Worm (Caenorhabditis elegans) whole organism, L4 larva: ENCODE measurements around the gene npl-10.

ENCODE experiments used
- F10B5.3 ChIP-seq: sonication (generic microtip); optimal IDR thresholded peaks from 2 replicates; lab custom pipeline; 2016; ENCODE audit warnings: mild to moderate bottlenecking, missing genetic modification characterization, missing compliant biosample characterization
- F26F4.8 ChIP-seq: fragments of 200-800 bp; sonication (Bioruptor generic); conservative IDR thresholded peaks from 2 replicates; pipeline ENCODE4 v1.3.6; 2022; ENCODE audit warnings: missing genetic modification characterization, missing compliant biosample characterization
- F44E2.7 ChIP-seq: fragments of 200-800 bp; sonication (Bioruptor generic); IDR thresholded peaks from 2 replicates; pipeline ENCODE4 v2.1.2; 2022; ENCODE audit warnings: missing genetic modification characterization, missing compliant biosample characterization
- R02D3.7 ChIP-seq: fragments of 150-350 bp; sonication (generic microtip); optimal IDR thresholded peaks from 3 replicates; lab custom pipeline; 2014; ENCODE audit warnings: missing biosample characterization, missing genetic modification characterization
- T26A8.4 ChIP-seq: fragments of 200-800 bp; sonication (Bioruptor generic); IDR thresholded peaks from 2 replicates; pipeline ENCODE4 v1.3.6; 2022; ENCODE audit warnings: missing genetic modification characterization, missing compliant biosample characterization
- Y48G9A.11 ChIP-seq: fragments of 200-800 bp; sonication (Bioruptor generic); IDR thresholded peaks from 2 replicates; pipeline ENCODE4 v1.3.6; 2022; ENCODE audit warnings: missing genetic modification reagents, missing genetic modification characterization, missing compliant biosample characterization
- Y75B8A.6 ChIP-seq: fragments of 200-800 bp; sonication (Bioruptor generic); IDR thresholded peaks from 2 replicates; pipeline ENCODE4 v1.3.6; 2022; ENCODE audit warnings: missing genetic modification reagents, missing genetic modification characterization, missing compliant biosample characterization
- ZK337.2 ChIP-seq: fragments of 200-800 bp; sonication (Bioruptor generic); IDR thresholded peaks from 2 replicates; pipeline ENCODE4 v1.3.6; 2022; ENCODE audit warnings: missing genetic modification reagents, missing genetic modification characterization, missing compliant biosample characterization
- aha-1 ChIP-seq: fragments of 150-350 bp; peaks from one replicate; lab custom pipeline; 2014; ENCODE audit warnings: missing biosample characterization, missing genetic modification characterization
- arid-1 ChIP-seq: fragments of 200-800 bp; sonication (Bioruptor generic); conservative IDR thresholded peaks from 2 replicates; pipeline ENCODE4 v1.3.6; 2022; ENCODE audit warnings: missing genetic modification reagents, missing genetic modification characterization, missing compliant biosample characterization
- attf-4 ChIP-seq: sonication (generic microtip); optimal IDR thresholded peaks from 3 replicates; lab custom pipeline; 2017; ENCODE audit warnings: missing biosample characterization, missing genetic modification characterization
- ceh-20 ChIP-seq: fragments of 200-800 bp; sonication (Bioruptor generic); IDR thresholded peaks from 2 replicates; pipeline ENCODE4 v1.3.6; 2022; ENCODE audit warnings: missing genetic modification reagents, missing genetic modification characterization, missing compliant biosample characterization
- ceh-44 ChIP-seq: fragments of 200-800 bp; sonication (Bioruptor generic); IDR thresholded peaks from 2 replicates; pipeline ENCODE4 v1.3.6; 2022; ENCODE audit warnings: missing genetic modification reagents, missing genetic modification characterization, missing compliant biosample characterization
- ces-1 ChIP-seq: fragments of 150-350 bp; sonication (generic microtip); optimal IDR thresholded peaks from 4 replicates; lab custom pipeline; 2014; ENCODE audit warnings: missing biosample characterization, missing genetic modification reagents, missing genetic modification characterization
- cey-2 ChIP-seq: sonication (generic microtip); optimal IDR thresholded peaks from 3 replicates; lab custom pipeline; 2017; ENCODE audit warnings: missing genetic modification characterization, mild to moderate bottlenecking, missing compliant biosample characterization, antibody characterized with exemption, borderline replicate concordance; ENCODE audit not compliant: insufficient read depth
- ctbp-1 ChIP-seq: fragments of 200-800 bp; sonication (Bioruptor generic); IDR thresholded peaks from 2 replicates; pipeline ENCODE4 v1.3.6; 2022; ENCODE audit warnings: missing genetic modification reagents, missing genetic modification characterization, missing compliant biosample characterization
- daf-12 ChIP-seq: fragments of 150-350 bp; optimal IDR thresholded peaks from 2 replicates; lab custom pipeline; 2014; ENCODE audit warnings: missing biosample characterization, missing genetic modification reagents, missing genetic modification characterization
- daf-8 ChIP-seq: fragments of 200-800 bp; sonication (Bioruptor generic); IDR thresholded peaks from 2 replicates; pipeline ENCODE4 v1.3.6; 2022; ENCODE audit warnings: missing genetic modification characterization, missing compliant biosample characterization
- dmd-6 ChIP-seq: fragments of 200-800 bp; sonication (Bioruptor generic); IDR thresholded peaks from 2 replicates; pipeline ENCODE4 v1.3.6; 2022; ENCODE audit warnings: missing genetic modification reagents, missing genetic modification characterization, missing compliant biosample characterization
- dpl-1 ChIP-seq: fragments of 150-350 bp; optimal IDR thresholded peaks from 2 replicates; lab custom pipeline; 2014; ENCODE audit warnings: missing biosample characterization, missing genetic modification reagents, missing genetic modification characterization
- dve-1 ChIP-seq: sonication (generic microtip); optimal IDR thresholded peaks from 2 replicates; lab custom pipeline; 2017; ENCODE audit warnings: antibody characterized with exemption, mild to moderate bottlenecking, missing genetic modification characterization, missing compliant biosample characterization; ENCODE audit not compliant: insufficient read depth
- egl-27 ChIP-seq: sonication (generic microtip); optimal IDR thresholded peaks from 3 replicates; lab custom pipeline; 2017; ENCODE audit warnings: missing biosample characterization, missing genetic modification reagents, missing genetic modification characterization
- fkh-10 ChIP-seq: fragments of 150-350 bp; optimal IDR thresholded peaks from 2 replicates; lab custom pipeline; 2014; ENCODE audit warnings: missing biosample characterization, missing genetic modification reagents, missing genetic modification characterization
- fos-1 ChIP-seq: fragments of 150-350 bp; optimal IDR thresholded peaks from 2 replicates; lab custom pipeline; 2014; ENCODE audit warnings: missing biosample characterization, missing genetic modification characterization
- hif-1 ChIP-seq, 2 experiments: sonication (generic microtip); optimal IDR thresholded peaks; 2 replicates each; lab custom pipeline; 2016 to 2017; ENCODE audit warnings: missing compliant biosample characterization in 2 of 2, missing genetic modification characterization in 2 of 2, missing genetic modification reagents in 2 of 2, missing genotype in 2 of 2, mild to moderate bottlenecking in 1 of 2
- hlh-30 ChIP-seq: sonication (generic microtip); optimal IDR thresholded peaks from 2 replicates; lab custom pipeline; 2017; ENCODE audit warnings: antibody characterized with exemption, mild to moderate bottlenecking, missing genetic modification characterization, missing compliant biosample characterization; ENCODE audit not compliant: insufficient read depth
- lin-1 ChIP-seq: fragments of 200-800 bp; sonication (Bioruptor generic); IDR thresholded peaks from 2 replicates; pipeline ENCODE4 v1.3.6; 2022; ENCODE audit warnings: missing genetic modification reagents, missing genetic modification characterization, missing compliant biosample characterization
- lin-13 ChIP-seq: fragments of 150-350 bp; optimal IDR thresholded peaks from 2 replicates; lab custom pipeline; 2014; ENCODE audit warnings: missing biosample characterization, missing genetic modification reagents, missing genetic modification characterization
- lin-29 ChIP-seq: fragments of 200-800 bp; sonication (Bioruptor generic); IDR thresholded peaks from 2 replicates; pipeline ENCODE4 v1.3.6; 2022; ENCODE audit warnings: missing genetic modification reagents, missing genetic modification characterization, missing compliant biosample characterization
- lin-38 ChIP-seq: fragments of 200-800 bp; sonication (Bioruptor generic); IDR thresholded peaks from 2 replicates; pipeline ENCODE4 v1.3.6; 2022; ENCODE audit warnings: missing genetic modification reagents, missing genetic modification characterization, missing compliant biosample characterization
- mdt-29 ChIP-seq: fragments of 200-800 bp; sonication (Bioruptor generic); IDR thresholded peaks from 2 replicates; pipeline ENCODE4 v1.3.6; 2022; ENCODE audit warnings: missing genetic modification reagents, missing genetic modification characterization, missing compliant biosample characterization
- mep-1 ChIP-seq: fragments of 150-350 bp; sonication (generic microtip); optimal IDR thresholded peaks from 3 replicates; lab custom pipeline; 2014; ENCODE audit warnings: missing biosample characterization, missing genetic modification characterization
- mes-2 ChIP-seq: sonication (generic microtip); optimal IDR thresholded peaks from 2 replicates; lab custom pipeline; 2016; ENCODE audit warnings: missing genotype, mild to moderate bottlenecking, missing genetic modification characterization, missing compliant biosample characterization; ENCODE audit not compliant: poor library complexity, severe bottlenecking
- mxl-3 ChIP-seq: fragments of 200-800 bp; sonication (Bioruptor generic); optimal IDR thresholded peaks from 2 replicates; lab custom pipeline; 2018; ENCODE audit warnings: mild to moderate bottlenecking, missing genetic modification characterization, missing compliant biosample characterization
- nhr-10 ChIP-seq: fragments of 150-350 bp; optimal IDR thresholded peaks from 2 replicates; lab custom pipeline; 2014; ENCODE audit warnings: missing biosample characterization, missing genetic modification characterization
- nhr-11 ChIP-seq: fragments of 150-350 bp; optimal IDR thresholded peaks from 2 replicates; lab custom pipeline; 2014; ENCODE audit warnings: missing biosample characterization, missing genetic modification characterization
- nhr-111 ChIP-seq: fragments of 200-800 bp; sonication (Bioruptor generic); optimal IDR thresholded peaks from 2 replicates; lab custom pipeline; 2018; ENCODE audit warnings: mild to moderate bottlenecking, missing genetic modification characterization, missing compliant biosample characterization
- nhr-237 ChIP-seq: sonication (generic microtip); optimal IDR thresholded peaks from 2 replicates; lab custom pipeline; 2017; ENCODE audit warnings: missing biosample characterization, missing genetic modification characterization
- nhr-28 ChIP-seq: fragments of 150-350 bp; optimal IDR thresholded peaks from 2 replicates; lab custom pipeline; 2014; ENCODE audit warnings: missing biosample characterization, missing genetic modification characterization
- nhr-48 ChIP-seq: sonication (generic microtip); optimal IDR thresholded peaks from 2 replicates; lab custom pipeline; 2016; ENCODE audit warnings: mild to moderate bottlenecking, missing genetic modification characterization, missing compliant biosample characterization
- nhr-6 ChIP-seq: fragments of 150-350 bp; optimal IDR thresholded peaks from 2 replicates; lab custom pipeline; 2014; ENCODE audit warnings: missing biosample characterization, missing genetic modification characterization
- nhr-77 ChIP-seq: fragments of 150-350 bp; optimal IDR thresholded peaks from 2 replicates; lab custom pipeline; 2014; ENCODE audit warnings: missing biosample characterization, missing genetic modification characterization
- pqm-1 ChIP-seq: sonication (generic microtip); optimal IDR thresholded peaks from 2 replicates; lab custom pipeline; 2017; ENCODE audit warnings: missing biosample characterization, missing genetic modification characterization
- sdz-12 ChIP-seq: fragments of 200-800 bp; sonication (Bioruptor generic); optimal IDR thresholded peaks from 2 replicates; lab custom pipeline; 2018; ENCODE audit warnings: mild to moderate bottlenecking, missing genetic modification characterization, missing compliant biosample characterization
- unc-62 ChIP-seq, 3 experiments: fragments of 150-350 bp in 1 of 3; sonication (generic microtip); optimal IDR thresholded peaks in 2 of 3; peaks in 1 of 3; 1 replicate in 1 of 3; 2 replicates in 2 of 3; lab custom pipeline; 2014 to 2017; ENCODE audit warnings: missing biosample characterization in 3 of 3, missing genetic modification characterization in 3 of 3, missing genetic modification reagents in 3 of 3, missing genotype in 1 of 3
- zag-1 ChIP-seq: fragments of 150-350 bp; optimal IDR thresholded peaks from 2 replicates; lab custom pipeline; 2014; ENCODE audit warnings: missing biosample characterization, missing genetic modification characterization
- zip-11 ChIP-seq: fragments of 200-800 bp; sonication (Bioruptor generic); IDR thresholded peaks from 2 replicates; pipeline ENCODE4 v1.3.6; 2022; ENCODE audit warnings: missing genetic modification characterization, missing compliant biosample characterization
- zip-2 ChIP-seq: fragments of 150-350 bp; optimal IDR thresholded peaks from 2 replicates; lab custom pipeline; 2014; ENCODE audit warnings: missing biosample characterization, missing genetic modification characterization
- ztf-7 ChIP-seq: fragments of 150-350 bp; optimal IDR thresholded peaks from 2 replicates; lab custom pipeline; 2014; ENCODE audit warnings: missing biosample characterization, missing genetic modification characterization

npl-10 gene

ce11 chrIII:3979980-3980631, 44.4 kb upstream of the npl-10 start (continued):
- TF ChIP-seq sdz-12 (GFP tag; lab: Kevin White, UChicago) (no peak), ces-1 (GFP tag; lab: Kevin White, UChicago) (no peak), ctbp-1 (GFP tag; lab: Robert Waterston, UW) (peak; percentile 58; the same call in 1 of the 2 replicates), F26F4.8 (GFP tag; lab: Robert Waterston, UW) (no peak), hif-1 (tag; optimal IDR thresholded peaks at IDR 0.05; lab: Kevin White, UChicago) (peak in 1 of 2 experiments; percentile 54), dpl-1 (peak; percentile 45), nhr-6 (tag; lab: Kevin White, UChicago) (no peak), hlh-30 (tag; lab: Kevin White, UChicago) (peak; percentile 88), nhr-77 (tag; lab: Kevin White, UChicago) (no peak), daf-12 (tag; lab: Kevin White, UChicago) (no peak), ztf-7 (tag; lab: Kevin White, UChicago) (no peak), egl-27 (tag; lab: Kevin White, UChicago) (no peak), T26A8.4 (GFP tag; lab: Robert Waterston, UW) (peak; percentile 37; the same call in 1 of the 2 replicates), dve-1 (tag; lab: Kevin White, UChicago) (peak; percentile 65), mes-2 (tag; lab: Kevin White, UChicago) (peak; percentile 79), lin-38 (peak; percentile 41; the same call in 1 of the 2 replicates), ZK337.2 (GFP tag; lab: Robert Waterston, UW) (no peak), ceh-20 (no peak), pqm-1 (tag; lab: Kevin White, UChicago) (peak; percentile 58), dmd-6 (GFP tag; lab: Robert Waterston, UW) (peak; percentile 53)

- no peak for TF ChIP-seq zip-11 (GFP tag; lab: Robert Waterston, UW)
- TF ChIP-seq hif-1 (tag; optimal IDR thresholded peaks at IDR 0.05; lab: Kevin White, UChicago), result no peak
- no peak for TF ChIP-seq arid-1 (GFP tag; lab: Robert Waterston, UW)
- no peak for TF ChIP-seq attf-4 (tag; lab: Kevin White, UChicago)
- TF ChIP-seq hlh-30 (tag; lab: Kevin White, UChicago), result peak; percentile 13
- no peak for TF ChIP-seq zip-2 (tag; lab: Kevin White, UChicago)
- TF ChIP-seq Y48G9A.11 (GFP tag; lab: Robert Waterston, UW), result no peak
- TF ChIP-seq nhr-10 (tag; lab: Kevin White, UChicago), result no peak
- no peak for TF ChIP-seq mdt-29 (GFP tag; lab: Robert Waterston, UW)
- no peak for TF ChIP-seq fos-1 (tag; lab: Kevin White, UChicago)
- no peak for TF ChIP-seq ces-1 (GFP tag; lab: Kevin White, UChicago)
- no peak for TF ChIP-seq ctbp-1 (GFP tag; lab: Robert Waterston, UW)
- no peak for TF ChIP-seq F44E2.7 (GFP tag; lab: Robert Waterston, UW)
- TF ChIP-seq nhr-48 (tag; lab: Kevin White, UChicago), result no peak
- TF ChIP-seq cey-2 (tag; lab: Kevin White, UChicago), result no peak
- TF ChIP-seq unc-62 (GFP tag; optimal IDR thresholded peaks at IDR 0.05 in 1 of 2; lab: Kevin White, UChicago), result peak in 1 of 2 experiments; percentile 80
- TF ChIP-seq unc-62 (tag; optimal IDR thresholded peaks at IDR 0.05; lab: Kevin White, UChicago), result no peak
- TF ChIP-seq F10B5.3 (tag; lab: Kevin White, UChicago), result no peak
- TF ChIP-seq fkh-10 (GFP tag; lab: Kevin White, UChicago), result no peak
- no peak for TF ChIP-seq nhr-11
- no peak for TF ChIP-seq nhr-6 (tag; lab: Kevin White, UChicago)
- no peak for TF ChIP-seq daf-8 (GFP tag; lab: Robert Waterston, UW)
- no peak for TF ChIP-seq nhr-111
- TF ChIP-seq lin-1 (GFP tag; lab: Robert Waterston, UW), result no peak
- no peak for TF ChIP-seq mxl-3 (GFP tag; lab: Kevin White, UChicago)
- no peak for TF ChIP-seq nhr-28 (tag; lab: Kevin White, UChicago)
- TF ChIP-seq Y75B8A.6, result no peak
- no peak for TF ChIP-seq ceh-44 (GFP tag; lab: Robert Waterston, UW)
- no peak for TF ChIP-seq R02D3.7
- TF ChIP-seq zag-1, result no peak
- TF ChIP-seq aha-1, result peak; percentile 11
- TF ChIP-seq nhr-237 (tag; lab: Kevin White, UChicago), result no peak
- TF ChIP-seq lin-29 (GFP tag; lab: Robert Waterston, UW), result no peak
- TF ChIP-seq mep-1 (tag; lab: Kevin White, UChicago), result peak; percentile 16
- no peak for TF ChIP-seq lin-13
Observed at ce11 chrIII:3978438-3978837, 42.7 kb upstream of the npl-10 start.
